Fruit fly (Drosophila melanogaster) whole organism, embryonic: ENCODE data around the gene AP-1sigma.

Source experiments
- ATbp ChIP-seq: fragments of 200-800 bp; sonication (Bioruptor generic); optimal IDR thresholded peaks from 2 replicates; lab custom pipeline; 2017; ENCODE audit warnings: missing biosample characterization, mild to moderate bottlenecking, missing genetic modification characterization, missing genetic modification reagents
- B-H2 ChIP-seq: fragments of 200-800 bp; sonication (Bioruptor generic); optimal IDR thresholded peaks from 2 replicates; lab custom pipeline; 2018; ENCODE audit warnings: missing biosample characterization, mild to moderate bottlenecking, missing genetic modification characterization
- CG10654 ChIP-seq: fragments of 200-800 bp; sonication (Bioruptor generic); optimal IDR thresholded peaks from 2 replicates; lab custom pipeline; 2016; ENCODE audit warnings: missing biosample characterization, missing genetic modification characterization
- CG10959 ChIP-seq: fragments of 200-800 bp; sonication (Bioruptor generic); IDR thresholded peaks from 2 replicates; pipeline ENCODE4 v1.3.6; 2022; ENCODE audit warnings: missing biosample characterization, missing genetic modification characterization
- CG12659 ChIP-seq: fragments of 200-800 bp; sonication (Bioruptor generic); optimal IDR thresholded peaks from 3 replicates; lab custom pipeline; 2017; ENCODE audit warnings: mild to moderate bottlenecking, missing biosample characterization, missing genetic modification reagents, missing genetic modification characterization
- CG15269 ChIP-seq: fragments of 200-800 bp; sonication (Bioruptor generic); optimal IDR thresholded peaks from 2 replicates; lab custom pipeline; 2018; ENCODE audit warnings: missing biosample characterization, mild to moderate bottlenecking, missing genetic modification characterization, moderate library complexity
- CG15479 ChIP-seq: fragments of 200-800 bp; sonication (Bioruptor generic); optimal IDR thresholded peaks from 3 replicates; lab custom pipeline; 2019; ENCODE audit warnings: missing biosample characterization, mild to moderate bottlenecking, missing genetic modification characterization, moderate library complexity
- CG15601 ChIP-seq: fragments of 200-800 bp; sonication (Bioruptor generic); optimal IDR thresholded peaks from 3 replicates; lab custom pipeline; 2019; ENCODE audit warnings: missing biosample characterization, mild to moderate bottlenecking, missing genetic modification characterization, moderate library complexity
- CG1603 ChIP-seq: fragments of 200-800 bp; sonication (Bioruptor generic); optimal IDR thresholded peaks from 2 replicates; lab custom pipeline; 2019; ENCODE audit warnings: missing biosample characterization, mild to moderate bottlenecking, missing genetic modification characterization, moderate library complexity
- CG17328 ChIP-seq: fragments of 200-800 bp; sonication (Bioruptor generic); IDR thresholded peaks from 2 replicates; pipeline ENCODE4 v1.3.6; 2022; ENCODE audit warnings: missing biosample characterization, missing genetic modification characterization
- CG17912 ChIP-seq: fragments of 200-800 bp; sonication (Bioruptor generic); optimal IDR thresholded peaks from 2 replicates; lab custom pipeline; 2018; ENCODE audit warnings: missing biosample characterization, mild to moderate bottlenecking, missing genetic modification characterization
- CG34224 ChIP-seq: fragments of 200-800 bp; sonication (Bioruptor generic); IDR thresholded peaks from 3 replicates; pipeline ENCODE4 v1.3.6; 2022; ENCODE audit warnings: missing biosample characterization, missing genetic modification characterization; ENCODE audit not compliant: partially characterized antibody
- CG3995 ChIP-seq: fragments of 200-800 bp; sonication (Bioruptor generic); optimal IDR thresholded peaks from 3 replicates; lab custom pipeline; 2016; ENCODE audit warnings: missing biosample characterization, missing genetic modification characterization
- CG42726 ChIP-seq: fragments of 200-800 bp; sonication (Bioruptor generic); IDR thresholded peaks from 2 replicates; pipeline ENCODE4 v1.3.6; 2022; ENCODE audit warnings: missing biosample characterization, missing genetic modification characterization; ENCODE audit not compliant: partially characterized antibody
- CG4282 ChIP-seq: fragments of 200-800 bp; sonication (Bioruptor generic); optimal IDR thresholded peaks from 2 replicates; lab custom pipeline; 2016; ENCODE audit warnings: missing biosample characterization, missing genetic modification characterization
- CG9215 ChIP-seq: fragments of 200-800 bp; sonication (Bioruptor generic); IDR thresholded peaks from 2 replicates; pipeline ENCODE4 v1.3.6; 2022; ENCODE audit warnings: missing biosample characterization, missing genetic modification characterization
- CTCF ChIP-seq: fragments of 200-800 bp; sonication (Bioruptor generic); optimal IDR thresholded peaks from 2 replicates; lab custom pipeline; 2017; ENCODE audit warnings: missing biosample characterization, mild to moderate bottlenecking, missing genetic modification characterization, moderate library complexity
- H15 ChIP-seq: fragments of 200-800 bp; sonication (Bioruptor generic); IDR thresholded peaks from 3 replicates; pipeline ENCODE4 v1.3.6; 2022; ENCODE audit warnings: missing biosample characterization, missing genetic modification characterization
- HLH54F ChIP-seq: fragments of 200-800 bp; sonication (Bioruptor generic); optimal IDR thresholded peaks from 3 replicates; lab custom pipeline; 2016; ENCODE audit warnings: missing biosample characterization, missing genetic modification characterization
- MBD-R2 ChIP-seq: fragments of 200-800 bp; sonication (Bioruptor generic); IDR thresholded peaks from 2 replicates; pipeline ENCODE4 v1.3.6; 2022; ENCODE audit warnings: missing biosample characterization, missing genetic modification characterization
- Ravus ChIP-seq: fragments of 200-800 bp; sonication (Bioruptor generic); IDR thresholded peaks from 2 replicates; pipeline ENCODE4 v1.3.6; 2022; ENCODE audit warnings: missing biosample characterization, missing genetic modification characterization
- Spps ChIP-seq: fragments of 200-800 bp; sonication (Bioruptor generic); optimal IDR thresholded peaks from 2 replicates; lab custom pipeline; 2018; ENCODE audit warnings: missing biosample characterization, mild to moderate bottlenecking, missing genetic modification characterization
- YL-1 ChIP-seq: fragments of 200-800 bp; sonication (Bioruptor generic); optimal IDR thresholded peaks from 3 replicates; lab custom pipeline; 2017; ENCODE audit warnings: missing biosample characterization, mild to moderate bottlenecking, missing genetic modification characterization
- ato ChIP-seq: fragments of 200-800 bp; sonication (Bioruptor generic); IDR thresholded peaks from 2 replicates; pipeline ENCODE4 v1.3.6; 2022; ENCODE audit warnings: missing biosample characterization, missing genetic modification characterization; ENCODE audit not compliant: partially characterized antibody
- chif ChIP-seq, 2 experiments: fragments of 200-800 bp; sonication (Bioruptor generic); optimal IDR thresholded peaks; 3 replicates each; lab custom pipeline; 2016; ENCODE audit warnings: missing biosample characterization in 2 of 2, missing genetic modification characterization in 2 of 2
- crol ChIP-seq: fragments of 200-800 bp; sonication (Bioruptor generic); IDR thresholded peaks from 2 replicates; pipeline ENCODE4 v1.3.6; 2022; ENCODE audit warnings: missing biosample characterization, missing genetic modification characterization
- dan ChIP-seq: fragments of 200-800 bp; sonication (Bioruptor generic); IDR thresholded peaks from 2 replicates; pipeline ENCODE4 v1.3.6; 2022; ENCODE audit warnings: missing biosample characterization, missing genetic modification characterization
- disco-r ChIP-seq: fragments of 200-800 bp; sonication (Bioruptor generic); optimal IDR thresholded peaks from 2 replicates; lab custom pipeline; 2016; ENCODE audit warnings: missing biosample characterization, missing genetic modification characterization
- dm ChIP-seq: fragments of 200-800 bp; sonication (Bioruptor generic); optimal IDR thresholded peaks from 3 replicates; lab custom pipeline; 2016; ENCODE audit warnings: missing biosample characterization, missing genetic modification characterization
- ewg ChIP-seq: fragments of 200-800 bp; sonication (Bioruptor generic); optimal IDR thresholded peaks from 3 replicates; lab custom pipeline; 2017; ENCODE audit warnings: mild to moderate bottlenecking, missing biosample characterization, missing genetic modification reagents, missing genetic modification characterization
- fru ChIP-seq: fragments of >200 bp; optimal IDR thresholded peaks from 2 replicates; lab custom pipeline; 2017
- gcm ChIP-seq: fragments of 200-800 bp; sonication (Bioruptor generic); optimal IDR thresholded peaks from 2 replicates; lab custom pipeline; 2019; ENCODE audit warnings: missing biosample characterization, mild to moderate bottlenecking, missing genetic modification characterization, moderate library complexity
- gsb ChIP-seq: fragments of 200-800 bp; sonication (Bioruptor generic); IDR thresholded peaks from 2 replicates; pipeline ENCODE4 v1.3.6; 2022; ENCODE audit warnings: missing biosample characterization, missing genetic modification characterization
- knrl ChIP-seq: fragments of 200-800 bp; sonication (Bioruptor generic); IDR thresholded peaks from 3 replicates; pipeline ENCODE4 v1.3.6; 2022; ENCODE audit warnings: missing biosample characterization, missing genetic modification characterization; ENCODE audit not compliant: partially characterized antibody
- lola ChIP-seq, 3 experiments: fragments of >200 bp in 2 of 3; fragments of 200-800 bp in 1 of 3; sonication (Bioruptor generic) in 1 of 3; optimal IDR thresholded peaks; 2 replicates each; lab custom pipeline; 2017 to 2019; ENCODE audit warnings: missing biosample characterization in 3 of 3, missing genetic modification characterization in 3 of 3, mild to moderate bottlenecking in 1 of 3, moderate library complexity in 1 of 3
- maf-S ChIP-seq: fragments of 200-800 bp; sonication (Bioruptor generic); optimal IDR thresholded peaks from 2 replicates; lab custom pipeline; 2016; ENCODE audit warnings: missing biosample characterization, missing genetic modification characterization
- odd ChIP-seq: fragments of 200-800 bp; sonication (Bioruptor generic); optimal IDR thresholded peaks from 2 replicates; lab custom pipeline; 2017; ENCODE audit warnings: missing biosample characterization, mild to moderate bottlenecking, missing genetic modification characterization
- otp ChIP-seq: fragments of 200-800 bp; sonication (Bioruptor generic); IDR thresholded peaks from 3 replicates; pipeline ENCODE4, ENCODE4 v1.3.6; 2022; ENCODE audit warnings: missing biosample characterization, missing genetic modification characterization
- prd ChIP-seq, 3 experiments: fragments of >200 bp in 2 of 3; fragments of 200-800 bp in 1 of 3; sonication (Bioruptor generic) in 1 of 3; optimal IDR thresholded peaks in 2 of 3; IDR thresholded peaks in 1 of 3; 2 replicates in 2 of 3; 3 replicates in 1 of 3; pipeline versions ENCODE4 v1.3.6 to Lab custom; 2017 to 2022; ENCODE audit warnings: missing biosample characterization in 1 of 3, missing genetic modification characterization in 1 of 3
- stwl ChIP-seq: fragments of 200-800 bp; sonication (Bioruptor generic); optimal IDR thresholded peaks from 3 replicates; lab custom pipeline; 2018; ENCODE audit warnings: missing biosample characterization, mild to moderate bottlenecking, missing genetic modification characterization, moderate library complexity
- tap ChIP-seq: fragments of 200-800 bp; optimal IDR thresholded peaks from 3 replicates; lab custom pipeline; 2019; ENCODE audit warnings: missing biosample characterization, mild to moderate bottlenecking, missing genetic modification characterization, moderate library complexity
- vnd ChIP-seq: fragments of 200-800 bp; sonication (Bioruptor generic); IDR thresholded peaks from 3 replicates; pipeline ENCODE4 v1.3.6; 2022; ENCODE audit warnings: missing biosample characterization, missing genetic modification characterization; ENCODE audit not compliant: partially characterized antibody
- zen ChIP-seq: fragments of 200-800 bp; sonication (Bioruptor generic); optimal IDR thresholded peaks from 3 replicates; lab custom pipeline; 2018; ENCODE audit warnings: missing biosample characterization, mild to moderate bottlenecking, missing genetic modification characterization, moderate library complexity

Gene AP-1sigma

DNA sequence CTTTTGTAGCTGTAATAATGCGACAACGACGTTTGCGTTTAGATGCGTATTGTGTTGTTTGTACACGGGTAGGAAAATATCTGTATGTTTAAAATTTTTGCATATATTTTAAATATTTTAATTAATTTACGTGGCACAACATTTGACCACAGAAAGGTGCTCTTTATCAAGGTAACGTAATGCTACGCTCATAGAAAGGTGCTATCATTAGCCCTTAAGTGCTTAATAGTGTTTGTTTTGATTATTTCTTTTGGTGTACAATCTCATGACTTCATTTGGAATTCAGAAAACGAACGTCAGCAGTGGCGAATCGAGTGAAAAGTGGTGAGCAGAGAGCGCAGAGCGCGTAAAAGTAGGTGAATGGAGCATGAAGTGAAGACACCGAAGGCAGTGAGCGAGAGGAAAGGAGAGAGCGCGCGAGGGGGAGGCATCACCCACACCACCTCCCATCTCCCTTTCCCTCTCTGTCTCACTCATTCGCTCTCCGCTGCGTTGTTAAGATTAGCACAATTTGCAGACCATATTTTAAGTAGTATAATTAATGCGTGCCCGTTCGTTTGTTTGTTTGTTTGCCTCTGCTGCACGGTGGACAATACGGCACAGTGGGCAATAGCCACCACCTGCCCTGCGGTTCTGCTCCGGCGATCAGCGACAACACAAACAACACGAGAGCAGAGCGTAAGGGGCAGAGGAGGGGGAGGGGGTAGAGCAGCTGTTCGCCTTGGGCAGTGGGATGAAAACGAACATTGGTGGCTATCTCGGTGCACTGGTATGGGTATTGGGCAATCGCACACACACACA is 36.5 kb upstream of the AP-1sigma start (continued):
- TF ChIP-seq CG17328 (GFP tag; lab: Robert Waterston, UW), result peak; percentile 62
- TF ChIP-seq otp (GFP tag; lab: Robert Waterston, UW), result peak; percentile 49; the same call in 1 of the 3 replicates
- TF ChIP-seq MBD-R2, result peak; percentile 13; the same call in 1 of the 2 replicates
- peak; percentile 64 for TF ChIP-seq ATbp
- TF ChIP-seq vnd (GFP tag; lab: Robert Waterston, UW), result no peak
- 0 out of 3 replicates have a peak, but pooled peaks have one; percentile 6 for TF ChIP-seq CG34224 (GFP tag; lab: Robert Waterston, UW)
- no peak for TF ChIP-seq odd (GFP tag; lab: Kevin White, UChicago)
- TF ChIP-seq disco-r (GFP tag; lab: Kevin White, UChicago), result no peak
- no peak for TF ChIP-seq Ravus
- peak; percentile 59 for TF ChIP-seq CG15269 (tag; lab: Kevin White, UChicago)
- TF ChIP-seq HLH54F (GFP tag; lab: Kevin White, UChicago), result peak; percentile 4
- TF ChIP-seq Spps (tag; lab: Kevin White, UChicago), result no peak
- no peak for TF ChIP-seq CTCF (GFP tag; lab: Kevin White, UChicago)
- TF ChIP-seq zen, result no peak
- no peak for TF ChIP-seq stwl (tag; lab: Kevin White, UChicago)
- TF ChIP-seq CG10654 (GFP tag; lab: Kevin White, UChicago), result no peak
- TF ChIP-seq CG15601 (tag; lab: Kevin White, UChicago), result no peak
- TF ChIP-seq gcm (GFP tag; lab: Kevin White, UChicago), result no peak
- TF ChIP-seq prd (optimal IDR thresholded peaks at IDR 0.05; lab: Kevin White, UChicago), result no peak
- TF ChIP-seq prd (GFP tag; IDR thresholded peaks at IDR 0.05; lab: Robert Waterston, UW), result peak; percentile 32; the same call in 1 of the 3 replicates
- TF ChIP-seq chif (GFP tag; optimal IDR thresholded peaks at IDR 0.05; lab: Kevin White, UChicago), result no peak
- no peak for TF ChIP-seq gsb (GFP tag; lab: Robert Waterston, UW)
- TF ChIP-seq CG4282 (GFP tag; lab: Kevin White, UChicago), result no peak
- no peak for TF ChIP-seq CG17912 (GFP tag; lab: Kevin White, UChicago)
- no peak for TF ChIP-seq dan (GFP tag; lab: Robert Waterston, UW)
- no peak for TF ChIP-seq CG12659 (GFP tag; lab: Kevin White, UChicago)
- TF ChIP-seq CG3995 (GFP tag; lab: Kevin White, UChicago), result no peak
- peak; percentile 29 for TF ChIP-seq CG1603
- TF ChIP-seq CG42726 (GFP tag; lab: Robert Waterston, UW), result no peak
- no peak for TF ChIP-seq B-H2
- no peak for TF ChIP-seq maf-S (GFP tag; lab: Kevin White, UChicago)
- no peak for TF ChIP-seq CG10959 (GFP tag; lab: Robert Waterston, UW)
- TF ChIP-seq CG9215 (GFP tag; lab: Robert Waterston, UW), result peak; percentile 17; the same call in 1 of the 2 replicates
- no peak for TF ChIP-seq fru (lab: Kevin White, UChicago)
- no peak for TF ChIP-seq ewg
- TF ChIP-seq CG15479, result no peak
- peak; percentile 98 for TF ChIP-seq crol (GFP tag; lab: Robert Waterston, UW)
- peak in 1 of 3 experiments; percentile 4 for TF ChIP-seq lola (GFP tag; optimal IDR thresholded peaks at IDR 0.05; lab: Kevin White, UChicago)
- no peak; the same call in 1 of the 2 replicates for TF ChIP-seq ato (GFP tag; lab: Robert Waterston, UW)
- no peak for TF ChIP-seq dm (GFP tag; lab: Kevin White, UChicago)
- TF ChIP-seq tap (tag; lab: Kevin White, UChicago), result peak; percentile 39
- 0 out of 3 replicates have a peak, but pooled peaks have one; percentile 33 for TF ChIP-seq H15 (GFP tag; lab: Robert Waterston, UW)
- no peak; the same call in 2 of the 3 replicates for TF ChIP-seq knrl (GFP tag; lab: Robert Waterston, UW)
- TF ChIP-seq YL-1 (GFP tag; lab: Kevin White, UChicago), result no peak
